Worm (Caenorhabditis elegans): ENCODE measurements around the gene moma-1.

ce11 chrIII:870555-870954 lies 18.4 kb upstream of the moma-1 start:
- no peak for TF ChIP-seq nhr-77 (tag; optimal IDR thresholded peaks at IDR 0.05)
- TF ChIP-seq hmg-11 (tag; optimal IDR thresholded peaks at IDR 0.05): no peak
- TF ChIP-seq ama-1 (optimal IDR thresholded peaks at IDR 0.05): no peak
- no peak for TF ChIP-seq pqm-1 (tag; optimal IDR thresholded peaks at IDR 0.05)
- no peak for TF ChIP-seq nhr-237 (tag; optimal IDR thresholded peaks at IDR 0.05)
- TF ChIP-seq egl-5 (tag; optimal IDR thresholded peaks at IDR 0.05): no peak

Data from whole organism, L3 larva.